Fruit fly (Drosophila melanogaster) Kc167 (cell line): ENCODE measurements around the gene DNAlig4.

Source experiments
- Myc ChIP-seq: fragments of >200 bp; optimal IDR thresholded peaks from 2 replicates; lab custom pipeline; 2017; ENCODE audit warnings: missing external identifiers
- Sin3A ChIP-seq: fragments of >200 bp; optimal IDR thresholded peaks from 2 replicates; lab custom pipeline; 2018; ENCODE audit warnings: missing external identifiers
- h ChIP-seq: fragments of >200 bp; optimal IDR thresholded peaks from 3 replicates; lab custom pipeline; 2018; ENCODE audit warnings: missing external identifiers
- insv ChIP-seq: fragments of >200 bp; optimal IDR thresholded peaks from 3 replicates; lab custom pipeline; 2018; ENCODE audit warnings: missing external identifiers
- psq ChIP-seq: fragments of >200 bp; optimal IDR thresholded peaks from 2 replicates; lab custom pipeline; 2017; ENCODE audit warnings: missing external identifiers
- ttk ChIP-seq: sonication (Bioruptor generic); optimal IDR thresholded peaks from 2 replicates; lab custom pipeline; 2017; ENCODE audit warnings: missing external identifiers

The DNAlig4 gene

DNA sequence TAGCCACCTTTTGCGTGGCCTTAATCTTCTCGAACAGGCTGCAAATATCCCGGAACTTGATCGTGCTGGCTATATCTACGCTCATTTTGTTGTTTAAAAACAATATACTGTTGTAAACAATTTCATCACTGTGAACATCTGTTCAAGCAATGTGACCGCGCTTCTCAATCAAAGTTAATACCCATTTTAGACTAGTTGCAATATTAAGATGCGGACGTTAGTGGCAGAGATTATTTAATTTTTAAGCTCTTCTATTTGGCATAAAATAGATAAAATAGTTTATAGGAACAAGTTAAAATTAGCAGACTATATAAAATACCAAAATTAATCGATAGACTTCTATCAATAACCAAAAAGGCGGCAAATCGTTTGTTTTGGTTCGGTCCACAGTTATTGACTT, at the start of gene DNAlig4, which contains the start of gene CG11164:
TSS of gene DNAlig4 (minus strand) at position 156 of the 400 bp plus-strand sequence.
TSS of gene CG11164 (plus strand) at position 359 of the 400 bp plus-strand sequence.
- TF ChIP-seq ttk (lab: Kevin White, UChicago) (no peak), Myc (no peak), insv (lab: Kevin White, UChicago) (no peak), Sin3A (lab: Kevin White, UChicago) (no peak), h (lab: Kevin White, UChicago) (no peak), psq (no peak)

DNA sequence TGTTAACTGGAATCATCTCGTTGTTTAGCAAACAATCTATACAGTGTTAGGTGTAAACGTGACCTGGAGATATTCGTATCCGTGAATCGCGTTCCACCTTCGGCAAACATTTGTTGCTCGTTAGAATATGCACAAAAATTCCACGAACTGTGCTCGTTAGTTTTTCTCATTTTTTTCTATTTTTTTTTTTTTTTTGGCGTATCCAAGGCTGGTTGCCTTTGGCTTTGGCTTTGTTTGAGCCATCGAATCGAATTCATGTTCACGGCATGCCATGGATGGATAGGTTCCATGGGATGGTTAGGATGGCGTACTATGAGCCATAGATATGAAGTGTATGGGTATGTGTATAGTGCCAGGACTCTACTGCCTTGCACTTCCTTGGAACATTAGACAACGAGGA, 32.1 kb upstream of the DNAlig4 start:
- TF ChIP-seq insv (lab: Kevin White, UChicago) (no peak), h (lab: Kevin White, UChicago) (no peak), ttk (lab: Kevin White, UChicago) (no peak), Myc (no peak), psq (no peak), Sin3A (lab: Kevin White, UChicago) (no peak)

DNA sequence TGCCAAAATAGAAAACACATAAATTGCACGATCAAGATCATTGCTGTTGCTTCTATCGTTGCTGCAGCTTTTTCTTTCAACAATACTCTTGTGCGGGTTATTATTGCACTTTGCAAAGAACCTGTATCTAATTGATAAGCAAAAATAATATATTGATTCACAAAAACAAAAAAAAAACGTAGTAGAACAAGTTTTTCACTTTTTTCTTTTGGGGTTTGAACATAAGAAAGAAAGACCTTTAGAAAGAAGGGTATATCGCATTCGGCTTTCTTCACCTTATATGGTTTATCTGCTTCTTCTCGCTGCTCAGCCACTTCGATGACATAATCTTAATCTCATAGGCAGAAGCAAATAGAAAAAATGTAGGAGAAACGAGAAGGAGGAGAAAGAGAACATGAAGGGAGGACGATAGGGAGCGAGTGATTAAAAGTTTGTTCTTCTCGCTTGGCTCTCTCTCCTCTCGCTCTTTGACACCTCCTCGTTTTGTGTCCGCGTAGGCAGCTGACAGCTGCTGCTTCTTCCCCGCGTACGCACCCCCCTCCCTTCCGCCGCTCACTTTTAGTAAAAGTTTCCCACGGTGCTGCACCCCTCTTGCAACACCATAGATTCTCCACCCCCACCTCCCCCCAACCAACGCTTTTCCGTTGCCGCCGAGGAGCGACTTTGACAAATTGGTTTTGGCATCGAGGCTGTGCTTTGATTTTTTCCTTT, 31.3 kb upstream of the DNAlig4 start:
- TF ChIP-seq h (lab: Kevin White, UChicago) (no peak), insv (lab: Kevin White, UChicago) (no peak), Myc (no peak), psq (no peak), ttk (lab: Kevin White, UChicago) (no peak), Sin3A (lab: Kevin White, UChicago) (no peak)

DNA sequence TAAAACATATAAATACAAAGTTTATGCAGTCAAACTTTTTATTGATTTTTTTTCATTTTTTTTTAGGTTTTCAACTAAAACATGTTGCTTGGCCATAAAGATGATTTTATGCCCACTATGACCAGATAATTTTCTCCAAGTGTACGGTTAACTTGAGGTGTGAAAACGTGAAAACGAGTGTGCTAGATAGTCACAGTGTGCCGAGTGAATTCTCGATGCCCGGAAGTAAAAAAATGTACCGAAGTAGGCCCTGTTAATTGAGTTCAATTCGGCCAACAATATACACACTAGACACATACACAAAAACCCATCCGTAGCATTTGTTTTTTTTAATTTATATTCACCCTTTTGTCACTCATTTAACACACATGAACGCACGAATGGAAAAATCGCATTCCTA, 24.4 kb upstream of the DNAlig4 start, which contains the start of gene Nna1:
TSS of gene Nna1 (plus strand) at position 301 of the 400 bp plus-strand sequence.
- TF ChIP-seq insv (lab: Kevin White, UChicago) (no peak), Sin3A (lab: Kevin White, UChicago) (no peak), psq (no peak), ttk (lab: Kevin White, UChicago) (no peak), Myc (no peak), h (lab: Kevin White, UChicago) (no peak)

DNA sequence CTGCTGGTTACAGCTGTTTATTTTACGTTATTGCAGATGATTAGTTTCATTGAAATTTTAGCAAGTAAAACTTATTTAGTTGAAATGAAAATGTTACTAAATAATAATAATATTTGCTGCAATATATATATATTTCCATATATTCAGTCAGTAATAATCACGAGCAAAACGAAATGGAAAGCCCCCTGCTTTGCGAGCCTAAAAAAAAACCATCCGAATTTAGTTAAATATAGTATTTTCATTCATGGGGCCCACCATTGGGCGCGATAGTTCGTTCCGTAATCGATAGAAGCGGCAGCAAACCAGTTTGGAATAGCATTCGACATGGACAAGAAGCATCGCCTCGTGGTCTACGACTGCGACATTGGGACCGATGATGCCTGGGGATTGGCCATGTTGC, 15.0 kb upstream of the DNAlig4 start, which contains the start of gene CG11158:
TSS of gene CG11158 (plus strand) at position 301 of the 400 bp plus-strand sequence.
- TF ChIP-seq ttk (lab: Kevin White, UChicago) (no peak), Sin3A (lab: Kevin White, UChicago) (no peak), h (lab: Kevin White, UChicago) (no peak), insv (lab: Kevin White, UChicago) (no peak), psq (no peak), Myc (no peak)

- TF ChIP-seq Myc (no peak), Sin3A (lab: Kevin White, UChicago) (no peak), insv (lab: Kevin White, UChicago) (no peak), psq (no peak), h (lab: Kevin White, UChicago) (no peak), ttk (lab: Kevin White, UChicago) (no peak)
These were observed 14.3 kb upstream of the DNAlig4 start for dm6 chrX:13681906-13682305.

DNA sequence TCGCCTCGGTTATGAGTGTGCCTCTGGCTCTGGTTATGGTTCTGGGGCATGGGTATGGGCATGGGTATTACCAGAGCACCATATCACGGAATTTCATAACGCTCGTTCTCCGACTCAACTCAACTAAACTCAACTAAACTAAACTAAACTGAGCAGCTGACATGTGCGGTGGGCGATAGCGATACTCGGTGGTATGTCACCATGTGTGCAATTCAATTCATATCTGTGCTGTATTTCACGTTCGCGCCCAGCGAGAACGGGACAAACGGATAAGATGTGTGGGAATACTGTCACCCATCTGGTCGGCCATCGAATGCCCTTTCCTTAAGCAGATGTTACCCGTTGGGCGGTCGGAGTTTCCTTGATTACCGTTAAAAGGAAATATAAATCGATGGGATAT, 12.7 kb upstream of the DNAlig4 start, which contains the start of gene CG12177:
TSS of gene CG12177 (minus strand) at position 239 of the 400 bp plus-strand sequence.
- TF ChIP-seq Myc = no peak
- TF ChIP-seq psq = no peak
- TF ChIP-seq insv (lab: Kevin White, UChicago) = no peak
- TF ChIP-seq Sin3A (lab: Kevin White, UChicago) = no peak
- TF ChIP-seq h (lab: Kevin White, UChicago) = no peak
- no peak for TF ChIP-seq ttk (lab: Kevin White, UChicago)

DNA sequence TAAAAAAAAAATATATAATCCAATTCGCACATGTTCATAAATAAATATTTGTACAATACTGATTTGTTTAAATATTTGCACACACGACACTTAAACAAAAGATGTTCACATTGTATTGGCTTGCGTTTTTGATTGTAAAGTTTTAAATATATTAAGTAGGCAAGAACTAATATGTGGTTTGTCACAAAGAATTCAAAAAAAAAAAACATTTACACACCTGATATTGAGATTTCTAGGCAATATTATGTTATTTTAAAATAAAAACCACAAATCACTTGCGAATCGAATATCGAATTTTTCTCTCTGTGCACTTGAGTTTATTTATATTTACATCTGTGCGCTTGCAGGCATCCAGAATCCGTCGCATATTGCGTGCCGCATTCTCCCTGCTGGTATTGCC, 12.0 kb upstream of the DNAlig4 start:
- TF ChIP-seq Sin3A (lab: Kevin White, UChicago) (no peak), ttk (lab: Kevin White, UChicago) (no peak)

DNA sequence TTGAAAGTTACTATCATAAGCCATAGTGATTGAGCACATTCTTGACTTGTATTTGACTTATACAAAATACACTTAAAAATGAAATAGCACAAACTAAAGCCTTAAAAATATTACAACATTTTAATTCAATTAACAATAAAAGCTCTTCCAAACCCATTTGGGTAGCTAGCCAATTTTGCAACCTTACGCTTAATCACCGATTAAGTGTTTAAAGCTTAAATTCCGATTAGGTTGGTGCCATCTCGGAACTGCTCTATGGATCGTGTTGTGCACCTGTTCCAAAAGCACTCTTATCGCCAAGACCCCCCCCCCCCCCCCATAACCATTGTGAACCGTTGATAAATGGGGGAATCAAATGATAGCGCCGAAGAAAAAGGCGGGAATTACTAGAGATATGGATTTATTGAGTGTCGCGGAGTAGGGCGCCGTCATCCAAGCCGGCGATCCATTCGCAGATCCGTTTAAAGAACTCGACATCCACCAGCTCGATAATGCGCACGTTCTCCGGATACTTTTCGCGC, 10.4 kb upstream of the DNAlig4 start:
- TF ChIP-seq ttk (lab: Kevin White, UChicago) = no peak
- TF ChIP-seq h (lab: Kevin White, UChicago) = no peak
- TF ChIP-seq psq = no peak
- no peak for TF ChIP-seq insv (lab: Kevin White, UChicago)
- no peak for TF ChIP-seq Myc
- no peak for TF ChIP-seq Sin3A (lab: Kevin White, UChicago)

dm6 chrX:13676458-13676944, 8.9 kb upstream of the DNAlig4 start, which contains the start of gene CG11162:
Gene CG11162 (plus strand): TSS chrX:13676894.
- TF ChIP-seq Myc (no peak), insv (lab: Kevin White, UChicago) (no peak), h (lab: Kevin White, UChicago) (no peak), psq (no peak), ttk (lab: Kevin White, UChicago) (no peak), Sin3A (lab: Kevin White, UChicago) (no peak)

DNA sequence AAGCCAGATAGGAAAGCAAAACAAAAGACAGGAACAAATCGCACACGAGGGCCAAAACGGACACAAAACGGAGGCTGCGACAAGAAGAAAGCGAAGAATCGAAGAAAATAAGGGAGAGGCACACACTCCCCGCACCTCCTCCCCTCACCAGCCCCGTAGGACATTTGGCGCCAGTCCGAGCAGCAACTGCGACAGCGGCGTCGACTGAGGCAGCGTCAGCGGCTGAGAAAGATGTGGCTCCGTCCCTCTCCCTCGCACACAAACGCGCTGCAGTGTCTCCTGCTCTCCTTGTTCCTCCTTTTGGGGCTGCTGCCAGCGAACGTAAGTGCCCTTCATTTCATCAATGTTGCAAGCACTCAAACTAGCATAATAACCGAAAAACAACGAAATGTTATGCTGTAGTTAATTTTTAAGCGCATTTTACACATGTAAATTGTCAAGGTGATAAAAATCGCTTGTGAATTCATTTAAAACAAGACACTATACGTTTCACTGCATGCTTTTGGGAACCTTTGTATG, 2.8 kb upstream of the DNAlig4 start:
- no peak for TF ChIP-seq Sin3A (lab: Kevin White, UChicago)
- no peak for TF ChIP-seq ttk (lab: Kevin White, UChicago)
- TF ChIP-seq Myc = no peak
- TF ChIP-seq h (lab: Kevin White, UChicago) = no peak
- no peak for TF ChIP-seq insv (lab: Kevin White, UChicago)
- no peak for TF ChIP-seq psq

dm6 chrX:13669366-13669765, 1.8 kb upstream of the DNAlig4 start, which contains the start of gene CG15760:
Gene CG15760 (plus strand): TSS chrX:13669699.
- TF ChIP-seq psq (no peak), Sin3A (lab: Kevin White, UChicago) (no peak), h (lab: Kevin White, UChicago) (no peak), insv (lab: Kevin White, UChicago) (no peak), Myc (no peak), ttk (lab: Kevin White, UChicago) (no peak)
